Fruit fly (Drosophila melanogaster): ENCODE data around the gene CG12219.

Gene CG12219

dm6 chrX:6278879-6279628, 22.0 kb downstream of the CG12219 start:
- TF ChIP-seq noc (tag; optimal IDR thresholded peaks at IDR 0.05): peak; percentile 15

dm6 chrX:6276590-6276989, 24.5 kb downstream of the CG12219 start, which contains the start of gene CG3566:
Gene CG3566 (minus strand): TSS chrX:6276724.
- peak; percentile 26 for TF ChIP-seq noc (tag; optimal IDR thresholded peaks at IDR 0.05)

- TF ChIP-seq noc (tag; optimal IDR thresholded peaks at IDR 0.05): no peak
Observed at dm6 chrX:6267745-6268582, 33.1 kb downstream of the CG12219 start, which contains the start of gene Spt6. Gene Spt6 (plus strand): TSS chrX:6267797.

DNA sequence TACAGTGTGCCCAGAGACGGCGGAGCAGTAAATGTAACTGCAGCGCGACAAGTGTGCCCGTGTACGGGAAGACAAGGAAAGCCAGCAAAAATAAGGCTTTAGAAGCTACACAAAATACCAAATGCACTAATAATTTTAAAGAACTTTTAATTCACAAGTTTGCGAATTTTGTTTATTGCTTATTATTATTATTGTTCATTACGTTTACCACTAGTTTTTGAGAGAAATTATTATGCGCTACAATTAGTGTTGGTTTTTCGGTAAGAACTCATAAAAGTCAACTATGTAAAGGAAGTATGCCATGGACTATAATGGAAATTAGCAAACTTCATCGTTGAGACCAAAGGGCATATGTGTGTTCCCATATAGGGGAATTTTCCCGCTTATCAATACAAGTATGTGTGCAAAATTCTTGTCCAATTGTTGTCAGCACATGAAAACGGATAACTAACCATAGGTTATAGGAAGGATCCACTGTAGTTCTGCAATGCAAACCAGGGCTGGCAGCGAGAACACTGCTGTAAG, 33.8 kb downstream of the CG12219 start, which contains the start of gene schlank:
schlank (minus strand) TSS at position 42 of the 525 bp plus-strand sequence.
- TF ChIP-seq noc (tag; optimal IDR thresholded peaks at IDR 0.05): no peak

DNA sequence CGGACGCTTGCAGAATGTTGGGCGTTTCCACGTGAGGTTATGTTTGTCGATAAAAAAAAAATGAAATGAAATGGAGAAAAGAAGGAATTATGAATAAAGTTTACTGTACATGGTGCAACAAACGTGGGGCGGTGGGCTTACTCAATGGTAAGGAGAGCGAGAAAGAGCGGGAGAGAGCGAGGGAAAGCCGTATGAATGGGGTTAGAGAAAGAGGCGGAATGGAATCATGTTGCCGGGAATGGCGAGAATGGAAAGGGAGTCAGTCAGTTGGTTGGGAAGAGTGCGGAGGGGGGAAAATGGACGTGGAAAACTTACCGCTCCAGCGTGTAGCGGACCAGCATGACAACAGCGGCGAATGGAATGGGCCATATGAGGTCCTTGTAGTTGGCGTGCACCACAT, 35.0 kb downstream of the CG12219 start:
- no peak for TF ChIP-seq noc (tag; optimal IDR thresholded peaks at IDR 0.05)

DNA sequence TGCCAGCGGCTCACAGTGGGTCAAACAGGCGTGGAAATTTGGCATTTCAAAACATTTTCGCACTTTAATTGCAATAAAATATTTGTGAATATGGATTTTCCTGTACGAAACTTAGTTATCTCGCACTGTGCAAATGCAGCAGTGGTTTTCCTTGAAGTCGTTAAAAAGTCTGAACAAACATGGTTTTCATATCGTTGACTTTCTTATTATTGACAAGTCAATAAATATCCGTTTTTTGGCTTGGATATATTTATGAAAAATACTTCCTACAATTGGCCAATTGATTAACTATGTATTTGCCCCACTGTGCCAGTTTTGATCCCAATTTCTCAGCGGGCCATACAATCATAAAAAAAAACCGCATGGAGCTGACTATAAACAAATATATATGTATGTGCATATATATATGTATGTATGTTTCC, 35.6 kb downstream of the CG12219 start:
- TF ChIP-seq noc (tag; optimal IDR thresholded peaks at IDR 0.05): peak; percentile 96

DNA sequence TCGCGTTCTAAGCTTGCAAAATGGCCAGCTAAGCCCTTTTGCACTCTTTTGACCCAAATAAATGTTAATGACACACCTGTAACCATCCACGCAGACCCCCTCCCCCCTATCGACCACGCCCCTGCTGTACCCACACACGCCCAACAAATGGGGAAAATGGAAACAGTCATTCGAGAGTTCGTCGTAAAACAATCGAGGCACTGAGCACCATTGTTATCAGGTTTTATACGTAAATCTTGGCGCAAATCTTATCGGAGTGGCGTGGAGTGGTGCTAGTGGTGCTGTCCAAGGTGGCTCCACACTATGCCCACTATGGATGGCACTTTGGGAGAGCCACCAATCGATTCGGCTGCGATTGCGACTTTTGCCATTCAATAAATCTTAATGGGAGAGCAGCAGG, 36.6 kb downstream of the CG12219 start:
- peak; percentile 57 for TF ChIP-seq noc (tag; optimal IDR thresholded peaks at IDR 0.05)

DNA sequence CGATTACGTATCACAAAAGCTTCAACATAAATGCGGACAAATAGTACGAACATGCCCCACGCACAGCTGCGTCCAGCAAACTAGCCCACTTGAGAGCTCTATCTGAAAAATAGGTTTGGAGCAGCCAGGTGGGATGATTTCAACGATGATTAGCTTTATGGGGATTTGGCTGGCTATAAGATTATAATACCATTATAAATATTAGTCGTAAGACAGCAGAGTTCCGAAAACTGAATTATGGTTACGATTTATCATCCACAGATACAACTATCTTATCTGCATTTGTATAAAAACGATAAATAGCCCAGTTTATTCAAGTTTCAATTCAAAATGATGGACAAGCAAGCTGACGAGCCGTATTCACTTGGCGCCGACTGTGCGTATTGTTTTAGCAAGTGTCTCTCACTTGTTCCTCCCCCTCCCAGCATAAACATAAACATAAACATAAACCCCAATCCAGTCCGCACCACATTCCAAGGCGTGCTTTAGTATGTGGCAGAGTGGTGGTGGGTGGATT, 37.4 kb downstream of the CG12219 start:
- TF ChIP-seq noc (tag; optimal IDR thresholded peaks at IDR 0.05): peak; percentile 78

- no peak for TF ChIP-seq noc (tag; optimal IDR thresholded peaks at IDR 0.05)
Observed at dm6 chrX:6260900-6261299, 40.2 kb downstream of the CG12219 start, which contains the start of gene Josd. Gene Josd (plus strand): TSS chrX:6261169.

- TF ChIP-seq noc (tag; optimal IDR thresholded peaks at IDR 0.05): no peak
Observed at dm6 chrX:6259696-6260095, 41.4 kb downstream of the CG12219 start.

dm6 chrX:6255414-6255915, 45.6 kb downstream of the CG12219 start, which contains the start of the genes Rbcn-3A and Spx:
Gene Rbcn-3A (minus strand): TSS chrX:6255487.
Gene Spx (plus strand): TSS chrX:6255822.
- TF ChIP-seq noc (tag; optimal IDR thresholded peaks at IDR 0.05): peak; percentile 38

- no peak for TF ChIP-seq noc (tag; optimal IDR thresholded peaks at IDR 0.05)
Observed at dm6 chrX:6254617-6255349, 46.3 kb downstream of the CG12219 start.

dm6 chrX:6253701-6254100, 47.4 kb downstream of the CG12219 start:
- no peak for TF ChIP-seq noc (tag; optimal IDR thresholded peaks at IDR 0.05)

DNA sequence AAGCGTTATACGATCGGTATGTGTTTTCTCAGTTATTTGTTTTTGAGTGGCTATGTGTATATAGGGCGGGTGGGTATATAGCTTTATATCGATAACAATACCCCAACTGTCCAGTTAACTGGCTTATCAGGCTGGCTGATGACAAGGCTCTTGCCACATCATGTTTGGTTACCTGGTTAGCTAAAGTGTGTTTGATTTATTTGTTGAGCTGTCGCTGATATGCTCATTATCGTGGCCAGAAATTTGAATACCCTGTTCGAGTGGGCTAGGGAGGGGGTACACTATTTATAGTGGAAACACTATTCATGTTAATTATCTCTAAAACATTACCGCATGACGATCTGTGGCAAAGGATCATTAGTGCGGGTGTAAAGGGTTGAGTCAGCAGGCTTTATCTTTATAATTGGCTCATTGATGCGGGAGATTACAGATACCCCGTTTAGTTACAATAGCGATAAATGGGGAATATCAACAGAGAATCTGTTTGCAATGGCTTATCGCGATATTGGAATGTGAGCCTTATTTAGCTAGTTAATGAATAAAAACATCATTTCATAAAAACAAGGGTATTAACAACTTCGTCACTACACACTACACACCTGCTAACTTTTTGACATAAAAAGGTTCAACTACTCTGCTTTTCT, 48.1 kb downstream of the CG12219 start:
- no peak for TF ChIP-seq noc (tag; optimal IDR thresholded peaks at IDR 0.05)
